Fruit fly (Drosophila melanogaster): ENCODE data around the gene CG14321.
A peak's percentile ranks its signal among the peaks of the same experiment; 100 is the strongest.

CG14321 gene

dm6 chr3R:17781371-17781770, 48.0 kb downstream of the CG14321 start (continued):
- peak; percentile 35 for TF ChIP-seq kni (GFP tag; optimal IDR thresholded peaks at IDR 0.05)
- peak; percentile 86 for TF ChIP-seq CG2120 (GFP tag; optimal IDR thresholded peaks at IDR 0.05)
- no peak for TF ChIP-seq CG7745 (tag; optimal IDR thresholded peaks at IDR 0.05)
- peak; percentile 77 for TF ChIP-seq CG7556 (GFP tag; optimal IDR thresholded peaks at IDR 0.05)
- TF ChIP-seq CG13775 (GFP tag; optimal IDR thresholded peaks at IDR 0.05), result peak; percentile 37
- peak; percentile 40; the same call in 1 of the 3 replicates for TF ChIP-seq jigr1 (GFP tag; IDR thresholded peaks at IDR 0.05)
- TF ChIP-seq D19A (tag; optimal IDR thresholded peaks at IDR 0.05), result peak; percentile 67
- peak; percentile 67 for TF ChIP-seq CG8281 (tag; optimal IDR thresholded peaks at IDR 0.05)
- TF ChIP-seq Stat92E (GFP tag; optimal IDR thresholded peaks at IDR 0.05), result no peak
- TF ChIP-seq Abd-B (GFP tag; optimal IDR thresholded peaks at IDR 0.05), result peak; percentile 83
- no peak for TF ChIP-seq lola (GFP tag; optimal IDR thresholded peaks at IDR 0.05)
- TF ChIP-seq CG13123 (GFP tag; optimal IDR thresholded peaks at IDR 0.05), result no peak
- peak; percentile 50 for TF ChIP-seq CG4360 (GFP tag; IDR thresholded peaks at IDR 0.05)
- peak; percentile 78 for TF ChIP-seq CG10979 (tag; optimal IDR thresholded peaks at IDR 0.05)
- peak; percentile 60 for TF ChIP-seq chn (GFP tag; optimal IDR thresholded peaks at IDR 0.05)
- peak; percentile 49 for TF ChIP-seq CG10147 (GFP tag; optimal IDR thresholded peaks at IDR 0.05)
- TF ChIP-seq disco-r (GFP tag; optimal IDR thresholded peaks at IDR 0.05), result peak; percentile 74
- no peak for TF ChIP-seq lbe (GFP tag; optimal IDR thresholded peaks at IDR 0.05)
- TF ChIP-seq stc (GFP tag; IDR thresholded peaks at IDR 0.05), result peak; percentile 83
- TF ChIP-seq Rfx (GFP tag; IDR thresholded peaks at IDR 0.05), result peak; percentile 94
- no peak for TF ChIP-seq CG15479 (GFP tag; optimal IDR thresholded peaks at IDR 0.05)
- peak; percentile 52 for TF ChIP-seq CG12942 (GFP tag; optimal IDR thresholded peaks at IDR 0.05)
- TF ChIP-seq CTCF (GFP tag; optimal IDR thresholded peaks at IDR 0.05), result no peak
- TF ChIP-seq slbo (GFP tag; IDR thresholded peaks at IDR 0.05), result peak; percentile 86
- TF ChIP-seq usp (GFP tag; optimal IDR thresholded peaks at IDR 0.05), result no peak
- TF ChIP-seq CG4282 (GFP tag; optimal IDR thresholded peaks at IDR 0.05), result no peak
- peak; percentile 72 for TF ChIP-seq kay (GFP tag; optimal IDR thresholded peaks at IDR 0.05)
- peak; percentile 39; the same call in 1 of the 2 replicates for TF ChIP-seq Doc2 (GFP tag; IDR thresholded peaks at IDR 0.05)
- TF ChIP-seq hb (GFP tag; IDR thresholded peaks at IDR 0.05; ENCODE audit: partially characterized antibody), result no peak
- TF ChIP-seq cato (GFP tag; optimal IDR thresholded peaks at IDR 0.05; ENCODE audit: borderline replicate concordance), result peak; percentile 24
- TF ChIP-seq gce (GFP tag; IDR thresholded peaks at IDR 0.05), result peak; percentile 76; the same call in 2 of the 3 replicates
- TF ChIP-seq fd96Cb (tag; optimal IDR thresholded peaks at IDR 0.05), result peak; percentile 68
- TF ChIP-seq zfh2 (GFP tag; optimal IDR thresholded peaks at IDR 0.05), result peak; percentile 73
- peak; percentile 80 for TF ChIP-seq NK7.1 (GFP tag; optimal IDR thresholded peaks at IDR 0.05)
- peak; percentile 53 for TF ChIP-seq CG1529 (GFP tag; optimal IDR thresholded peaks at IDR 0.05)
- peak; percentile 25 for TF ChIP-seq CG5245 (GFP tag; optimal IDR thresholded peaks at IDR 0.05)
- TF ChIP-seq rib (GFP tag; IDR thresholded peaks at IDR 0.05), result peak; percentile 77
- TF ChIP-seq pnt (GFP tag; optimal IDR thresholded peaks at IDR 0.05), result peak; percentile 83
- peak; percentile 68 for TF ChIP-seq scrt (GFP tag; optimal IDR thresholded peaks at IDR 0.05)
- peak; percentile 92 for TF ChIP-seq NFAT (GFP tag; IDR thresholded peaks at IDR 0.05)
- TF ChIP-seq ci (GFP tag; IDR thresholded peaks at IDR 0.05), result peak; percentile 90
- peak; percentile 68 for TF ChIP-seq ssp (GFP tag; IDR thresholded peaks at IDR 0.05)
- peak; percentile 45 for TF ChIP-seq Hmx (GFP tag; optimal IDR thresholded peaks at IDR 0.05)
- peak; percentile 73 for TF ChIP-seq fd3F (GFP tag; optimal IDR thresholded peaks at IDR 0.05)
- no peak for TF ChIP-seq bowl (GFP tag; IDR thresholded peaks at IDR 0.05)
- TF ChIP-seq Kr (GFP tag; optimal IDR thresholded peaks at IDR 0.05), result no peak
- peak; percentile 38 for TF ChIP-seq Ets97D (GFP tag; optimal IDR thresholded peaks at IDR 0.05)
- TF ChIP-seq sr (GFP tag; IDR thresholded peaks at IDR 0.05), result peak; percentile 49; the same call in 1 of the 3 replicates
- no peak for TF ChIP-seq MESR4 (GFP tag; optimal IDR thresholded peaks at IDR 0.05)
- peak; percentile 49 for TF ChIP-seq trh (GFP tag; optimal IDR thresholded peaks at IDR 0.05)
- no peak for TF ChIP-seq CG17802 (tag; optimal IDR thresholded peaks at IDR 0.05)
- TF ChIP-seq otp (GFP tag; IDR thresholded peaks at IDR 0.05), result peak; percentile 61; the same call in 1 of the 3 replicates
